Worm (Caenorhabditis elegans) whole organism, L1 larva: ENCODE results near the gene R09D1.14.

ENCODE experiments used
- ceh-82 ChIP-seq, 3 experiments: fragments of 150-350 bp in 1 of 3; sonication (generic microtip) in 2 of 3; optimal IDR thresholded peaks; 2 replicates each; lab custom pipeline; 2014 to 2017; ENCODE audit warnings: missing biosample characterization in 3 of 3, missing genetic modification characterization in 3 of 3
- ceh-88 ChIP-seq: fragments of 200-800 bp; sonication (Bioruptor generic); IDR thresholded peaks from 2 replicates; pipeline ENCODE4 v1.3.6; 2022; ENCODE audit warnings: missing genetic modification characterization, missing compliant biosample characterization
- dpl-1 ChIP-seq, 3 experiments: fragments of 150-350 bp in 2 of 3; sonication (generic microtip) in 1 of 3; optimal IDR thresholded peaks; 2 replicates each; lab custom pipeline; 2014 to 2017; ENCODE audit warnings: missing biosample characterization in 3 of 3, missing genetic modification characterization in 3 of 3, missing genetic modification reagents in 3 of 3
- ets-5 ChIP-seq: fragments of 200-800 bp; sonication (Bioruptor generic); IDR thresholded peaks from 2 replicates; pipeline ENCODE4 v1.3.6; 2022; ENCODE audit warnings: missing genetic modification characterization, missing compliant biosample characterization
- fos-1 ChIP-seq: fragments of 150-350 bp; optimal IDR thresholded peaks from 2 replicates; lab custom pipeline; 2014; ENCODE audit warnings: missing biosample characterization, missing genetic modification characterization
- lin-13 ChIP-seq: fragments of 150-350 bp; optimal IDR thresholded peaks from 2 replicates; lab custom pipeline; 2014; ENCODE audit warnings: missing biosample characterization, missing genetic modification reagents, missing genetic modification characterization
- lsy-2 ChIP-seq, 2 experiments: fragments of 150-350 bp; optimal IDR thresholded peaks; 2 replicates each; lab custom pipeline; 2014; ENCODE audit warnings: missing biosample characterization in 2 of 2, missing genetic modification characterization in 2 of 2
- mdl-1 ChIP-seq, 2 experiments: fragments of 150-350 bp; optimal IDR thresholded peaks; 2 replicates each; lab custom pipeline; 2014 to 2017; ENCODE audit warnings: missing biosample characterization in 2 of 2, missing genetic modification characterization in 2 of 2, inconsistent platforms in 1 of 2
- nhr-84 ChIP-seq: sonication (generic microtip); optimal IDR thresholded peaks from 2 replicates; lab custom pipeline; 2017; ENCODE audit warnings: missing biosample characterization, missing genetic modification characterization
- pax-3 ChIP-seq: fragments of 200-800 bp; sonication (Bioruptor generic); optimal IDR thresholded peaks from 2 replicates; lab custom pipeline; 2018; ENCODE audit warnings: mild to moderate bottlenecking, missing genetic modification characterization, moderate library complexity, missing compliant biosample characterization
- pqm-1 ChIP-seq: sonication (generic microtip); optimal IDR thresholded peaks from 3 replicates; lab custom pipeline; 2017; ENCODE audit warnings: missing biosample characterization, missing genetic modification characterization
- sptf-1 ChIP-seq: fragments of 150-350 bp; optimal IDR thresholded peaks from 2 replicates; lab custom pipeline; 2014; ENCODE audit warnings: missing biosample characterization, missing genetic modification characterization
- unc-130 ChIP-seq: fragments of 150-350 bp; optimal IDR thresholded peaks from 2 replicates; lab custom pipeline; 2017; ENCODE audit warnings: missing biosample characterization, missing genetic modification characterization, inconsistent platforms

DNA sequence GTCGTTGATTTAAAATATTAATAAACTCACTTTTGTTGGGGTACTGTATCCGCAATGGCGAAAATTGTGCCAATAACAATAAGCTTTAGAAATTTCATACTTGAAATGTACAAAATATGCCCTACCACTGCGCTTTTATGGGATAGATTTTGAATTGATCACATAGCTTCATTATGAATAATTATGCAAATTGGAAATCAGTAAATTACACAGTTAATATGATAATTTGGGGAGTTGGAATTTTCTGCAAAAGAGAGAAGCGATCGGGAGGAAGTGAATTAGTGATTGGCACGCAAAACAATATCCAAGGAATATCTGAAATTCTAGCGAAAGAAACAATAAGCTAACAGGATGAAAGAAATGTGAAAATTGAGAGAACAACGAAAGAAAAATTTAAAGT lies 33.3 kb downstream of the R09D1.14 start, which contains the start of gene M176.10:
- TF ChIP-seq pax-3 (no peak), ets-5 (GFP tag; lab: Robert Waterston, UW) (no peak), ceh-88 (GFP tag; lab: Robert Waterston, UW) (no peak), nhr-84 (tag; lab: Kevin White, UChicago) (no peak), fos-1 (tag; lab: Kevin White, UChicago) (no peak), dpl-1 (GFP tag; optimal IDR thresholded peaks at IDR 0.05; lab: Kevin White, UChicago) (no peak), unc-130 (tag; lab: Kevin White, UChicago) (no peak), lin-13 (GFP tag; lab: Kevin White, UChicago) (no peak), mdl-1 (tag; optimal IDR thresholded peaks at IDR 0.05; lab: Kevin White, UChicago) (no peak), ceh-82 (tag; optimal IDR thresholded peaks at IDR 0.05; lab: Kevin White, UChicago) (no peak), sptf-1 (tag; lab: Kevin White, UChicago) (no peak), pqm-1 (tag; lab: Kevin White, UChicago) (no peak), lsy-2 (tag; optimal IDR thresholded peaks at IDR 0.05; lab: Kevin White, UChicago) (no peak)
